Worm (Caenorhabditis elegans) whole organism, L1 larva: Measurements from ENCODE around the gene C07E3.9.

ENCODE experiments used
- alr-1 ChIP-seq: fragments of 200-800 bp; sonication (Bioruptor generic); optimal IDR thresholded peaks from 2 replicates; lab custom pipeline; 2018; ENCODE audit warnings: borderline replicate concordance, mild to moderate bottlenecking, missing genetic modification characterization, missing compliant biosample characterization
- grh-1 ChIP-seq: fragments of 200-800 bp; sonication (Bioruptor generic); IDR thresholded peaks from 2 replicates; pipeline ENCODE4 v1.3.6; 2022; ENCODE audit warnings: missing genetic modification reagents, missing genetic modification characterization, missing compliant biosample characterization
- lsy-2 ChIP-seq, 2 experiments: fragments of 150-350 bp; optimal IDR thresholded peaks; 2 replicates each; lab custom pipeline; 2014; ENCODE audit warnings: missing biosample characterization in 2 of 2, missing genetic modification characterization in 2 of 2
- nhr-12 ChIP-seq: sonication (generic microtip); optimal IDR thresholded peaks from 2 replicates; lab custom pipeline; 2017; ENCODE audit warnings: missing biosample characterization, missing genetic modification characterization

- TF ChIP-seq grh-1 (no peak), lsy-2 (tag; optimal IDR thresholded peaks at IDR 0.05; lab: Kevin White, UChicago) (no peak), nhr-12 (no peak), alr-1 (tag; lab: Kevin White, UChicago) (no peak)
These were observed 20.8 kb upstream of the C07E3.9 start for ce11 chrII:10329754-10330153.
